Worm (Caenorhabditis elegans): Measurements from ENCODE around the gene crn-7.
A peak's percentile ranks its signal among the peaks of the same experiment; 100 is the strongest.

crn-7 gene

DNA sequence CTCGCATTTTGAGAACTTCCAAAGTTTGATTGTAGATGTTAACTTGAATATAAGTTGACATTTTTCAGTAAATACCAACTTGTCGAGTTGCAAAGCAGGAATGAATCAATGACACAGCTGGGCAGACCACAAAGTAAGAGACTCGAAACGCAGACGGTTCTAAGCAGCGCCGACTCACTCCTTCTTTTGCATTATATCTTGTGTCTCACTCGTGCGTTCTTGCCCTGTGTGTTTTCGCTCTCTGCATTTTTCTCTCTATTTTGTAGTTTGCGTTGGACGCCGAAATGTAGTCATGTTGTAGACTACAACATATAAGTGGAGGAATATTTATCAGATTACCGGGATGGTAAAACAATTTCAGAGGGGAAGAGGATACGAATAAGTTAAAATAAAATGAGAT lies 25.5 kb upstream of the crn-7 start, which contains the start of gene C02F5.12:
Gene C02F5.12, minus strand, starts transcription at position 221 of the 400 bp plus-strand sequence.
- TF ChIP-seq ceh-30 (tag; optimal IDR thresholded peaks at IDR 0.05) (peak; percentile 100), hlh-8 (tag; optimal IDR thresholded peaks at IDR 0.05) (no peak), nhr-232 (tag; optimal IDR thresholded peaks at IDR 0.05) (peak; percentile 7), pat-9 (tag; optimal IDR thresholded peaks at IDR 0.05) (no peak), ceh-31 (tag; optimal IDR thresholded peaks at IDR 0.05) (no peak), lin-11 (tag; optimal IDR thresholded peaks at IDR 0.05) (no peak), hlh-30 (tag; optimal IDR thresholded peaks at IDR 0.05; ENCODE audit: insufficient read depth) (peak; percentile 31), fkh-10 (GFP tag; optimal IDR thresholded peaks at IDR 0.05) (no peak), ref-2 (tag; optimal IDR thresholded peaks at IDR 0.05) (no peak)

ce11 chrIII:8244052-8244451 lies 24.3 kb upstream of the crn-7 start, which contains the start of the genes pbs-6 and cids-1:
TSS of gene pbs-6 (minus strand) at chrIII:8244092.
TSS of gene cids-1 (plus strand) at chrIII:8244445.
- TF ChIP-seq sox-2 (GFP tag; IDR thresholded peaks at IDR 0.05), result no peak
- TF ChIP-seq lim-6 (tag; optimal IDR thresholded peaks at IDR 0.05), result no peak
- no peak for TF ChIP-seq fkh-10 (GFP tag; optimal IDR thresholded peaks at IDR 0.05)
- no peak for TF ChIP-seq hlh-15 (tag; optimal IDR thresholded peaks at IDR 0.05)
- TF ChIP-seq tbx-7 (tag; optimal IDR thresholded peaks at IDR 0.05), result no peak
- TF ChIP-seq pha-2 (tag; optimal IDR thresholded peaks at IDR 0.05), result no peak
- TF ChIP-seq pat-9 (tag; optimal IDR thresholded peaks at IDR 0.05), result no peak
- no peak for TF ChIP-seq unc-55 (GFP tag; optimal IDR thresholded peaks at IDR 0.05)
- TF ChIP-seq elt-4 (tag; optimal IDR thresholded peaks at IDR 0.05), result no peak
- TF ChIP-seq ztf-16 (tag; optimal IDR thresholded peaks at IDR 0.05), result no peak
- no peak for TF ChIP-seq ets-4 (tag; optimal IDR thresholded peaks at IDR 0.05)
- TF ChIP-seq unc-3 (GFP tag; conservative IDR thresholded peaks at IDR 0.05), result no peak
- no peak for TF ChIP-seq unc-3 (tag; optimal IDR thresholded peaks at IDR 0.05)
- TF ChIP-seq ceh-18 (tag; optimal IDR thresholded peaks at IDR 0.05), result no peak
- TF ChIP-seq ceh-31 (tag; optimal IDR thresholded peaks at IDR 0.05), result no peak
- no peak for TF ChIP-seq pag-3 (tag; optimal IDR thresholded peaks at IDR 0.05; ENCODE audit: borderline replicate concordance)
- TF ChIP-seq che-1 (tag; optimal IDR thresholded peaks at IDR 0.05), result no peak

- TF ChIP-seq pha-4 (tag; optimal IDR thresholded peaks at IDR 0.05) (no peak), K02D7.2 (tag; optimal IDR thresholded peaks at IDR 0.05) (no peak)
Observed at ce11 chrIII:8245591-8245990, 22.7 kb upstream of the crn-7 start, which contains the start of gene C02F5.3. TSS of gene C02F5.3 (plus strand) at chrIII:8245891.

DNA sequence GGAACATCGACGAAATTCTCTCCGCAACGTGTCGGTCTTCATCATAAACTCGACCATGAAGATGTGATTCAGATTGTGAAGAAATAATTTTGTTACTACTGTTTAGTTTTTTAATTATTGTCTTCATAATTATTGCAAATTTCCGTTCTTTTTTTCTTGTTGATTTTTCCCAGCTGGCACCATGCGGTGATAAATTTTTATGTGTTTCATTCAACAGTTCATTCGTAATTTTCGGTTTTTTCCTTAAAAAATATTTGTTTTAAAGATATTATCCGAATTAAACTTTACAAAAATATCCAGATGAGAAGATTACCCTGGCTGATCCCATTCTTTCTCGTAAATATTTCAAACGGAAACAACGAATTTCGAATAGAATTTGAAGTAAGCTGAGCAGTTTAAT lies 21.3 kb upstream of the crn-7 start, which contains the start of gene C02F5.13:
Gene C02F5.13, plus strand, starts transcription at position 301 of the 400 bp plus-strand sequence.
- TF ChIP-seq zip-5 (tag; optimal IDR thresholded peaks at IDR 0.05) (no peak), ets-4 (tag; optimal IDR thresholded peaks at IDR 0.05) (no peak), ceh-18 (tag; optimal IDR thresholded peaks at IDR 0.05) (no peak), ceh-22 (tag; optimal IDR thresholded peaks at IDR 0.05) (no peak), eyg-1 (tag; optimal IDR thresholded peaks at IDR 0.05) (no peak), sox-2 (GFP tag; IDR thresholded peaks at IDR 0.05) (no peak), lim-6 (tag; optimal IDR thresholded peaks at IDR 0.05) (no peak), tbx-2 (tag; optimal IDR thresholded peaks at IDR 0.05) (no peak), fax-1 (tag; optimal IDR thresholded peaks at IDR 0.05) (no peak), lin-11 (tag; optimal IDR thresholded peaks at IDR 0.05) (no peak), C38D4.7 (GFP tag; optimal IDR thresholded peaks at IDR 0.05) (no peak), madf-2 (tag; optimal IDR thresholded peaks at IDR 0.05) (no peak), elt-4 (tag; optimal IDR thresholded peaks at IDR 0.05) (no peak), Y22D7AL.16 (tag; optimal IDR thresholded peaks at IDR 0.05) (no peak), ceh-14 (tag; optimal IDR thresholded peaks at IDR 0.05) (no peak), ceh-48 (tag; optimal IDR thresholded peaks at IDR 0.05) (no peak), dmd-4 (tag; optimal IDR thresholded peaks at IDR 0.05; ENCODE audit: borderline replicate concordance) (no peak), pag-3 (tag; optimal IDR thresholded peaks at IDR 0.05; ENCODE audit: borderline replicate concordance) (no peak)

Measured in whole organism, late embryonic.